Worm (Caenorhabditis elegans) whole organism, mixed stage, embryonic: ENCODE data around the gene F14F9.8.

Source experiments
- ceh-39 ChIP-seq: fragments of 150-350 bp; optimal IDR thresholded peaks from 2 replicates; lab custom pipeline; 2014; ENCODE audit warnings: missing biosample characterization, missing genetic modification characterization
- ces-1 ChIP-seq: fragments of 150-350 bp; optimal IDR thresholded peaks from 2 replicates; lab custom pipeline; 2014; ENCODE audit warnings: missing biosample characterization, missing genetic modification reagents, missing genetic modification characterization
- elt-3 ChIP-seq: fragments of 150-350 bp; optimal IDR thresholded peaks from 2 replicates; lab custom pipeline; 2014; ENCODE audit warnings: missing biosample characterization, missing genetic modification characterization
- lsy-2 ChIP-seq: fragments of 150-350 bp; optimal IDR thresholded peaks from 2 replicates; lab custom pipeline; 2014; ENCODE audit warnings: missing biosample characterization, missing genetic modification characterization
- mab-5 ChIP-seq: fragments of 150-350 bp; optimal IDR thresholded peaks from 2 replicates; lab custom pipeline; 2014; ENCODE audit warnings: missing biosample characterization, missing genetic modification characterization
- mep-1 ChIP-seq: fragments of 150-350 bp; optimal IDR thresholded peaks from 2 replicates; lab custom pipeline; 2017; ENCODE audit warnings: missing biosample characterization, missing genetic modification reagents, missing genetic modification characterization, inconsistent platforms
- nhr-237 ChIP-seq: fragments of 150-350 bp; optimal IDR thresholded peaks from 2 replicates; lab custom pipeline; 2014; ENCODE audit warnings: missing biosample characterization, missing genetic modification characterization
- nhr-28 ChIP-seq: fragments of 150-350 bp; optimal IDR thresholded peaks from 2 replicates; lab custom pipeline; 2014; ENCODE audit warnings: missing biosample characterization, missing genetic modification characterization
- snpc-4 ChIP-seq: fragments of 150-350 bp; optimal IDR thresholded peaks from 2 replicates; lab custom pipeline; 2014; ENCODE audit warnings: missing biosample characterization, missing genetic modification characterization
- unc-120 ChIP-seq: sonication (generic microtip); optimal IDR thresholded peaks from 2 replicates; lab custom pipeline; 2017; ENCODE audit warnings: missing genetic modification characterization, missing compliant biosample characterization; ENCODE audit not compliant: poor library complexity, severe bottlenecking
- unc-62 ChIP-seq: fragments of 150-350 bp; optimal IDR thresholded peaks from 2 replicates; lab custom pipeline; 2014; ENCODE audit warnings: missing biosample characterization, missing genetic modification reagents, missing genetic modification characterization
- ztf-11 ChIP-seq: fragments of 150-350 bp; optimal IDR thresholded peaks from 2 replicates; lab custom pipeline; 2014; ENCODE audit warnings: missing biosample characterization, missing genetic modification characterization

- TF ChIP-seq ztf-11 (tag; lab: Kevin White, UChicago) = no peak
- TF ChIP-seq ceh-39 = no peak
- TF ChIP-seq snpc-4 (tag; lab: Kevin White, UChicago) = no peak
- no peak for TF ChIP-seq ces-1 (GFP tag; lab: Kevin White, UChicago)
- TF ChIP-seq nhr-28 (tag; lab: Kevin White, UChicago) = no peak
- no peak for TF ChIP-seq mab-5 (tag; lab: Kevin White, UChicago)
- no peak for TF ChIP-seq unc-120
- no peak for TF ChIP-seq elt-3 (tag; lab: Kevin White, UChicago)
- no peak for TF ChIP-seq mep-1
- no peak for TF ChIP-seq unc-62 (GFP tag; lab: Kevin White, UChicago)
- TF ChIP-seq lsy-2 (tag; lab: Kevin White, UChicago) = no peak
- no peak for TF ChIP-seq nhr-237 (tag; lab: Kevin White, UChicago)
Observed at ce11 chrV:5098925-5099324, 31.2 kb upstream of the F14F9.8 start, which contains the start of gene unc-46.
